Fruit fly (Drosophila melanogaster) whole organism, embryonic: ENCODE data around the gene RhoGAP19D.

Experiments
- Asciz ChIP-seq: fragments of 200-800 bp; sonication (Bioruptor generic); optimal IDR thresholded peaks from 2 replicates; lab custom pipeline; 2017; ENCODE audit warnings: missing biosample characterization, mild to moderate bottlenecking, missing genetic modification characterization, missing genetic modification reagents
- Bteb2 ChIP-seq: fragments of 200-800 bp; sonication (Bioruptor generic); optimal IDR thresholded peaks from 2 replicates; lab custom pipeline; 2016; ENCODE audit warnings: missing biosample characterization, missing genetic modification characterization
- CG10267 ChIP-seq: fragments of 200-800 bp; sonication (Bioruptor generic); optimal IDR thresholded peaks from 2 replicates; lab custom pipeline; 2018; ENCODE audit warnings: missing biosample characterization, mild to moderate bottlenecking, missing genetic modification characterization, moderate library complexity
- CG10565 ChIP-seq: fragments of 200-800 bp; sonication (Bioruptor generic); optimal IDR thresholded peaks from 3 replicates; lab custom pipeline; 2016; ENCODE audit warnings: missing biosample characterization, mild to moderate bottlenecking, missing genetic modification characterization
- CG11247 ChIP-seq: fragments of 200-800 bp; sonication (Bioruptor generic); IDR thresholded peaks from 2 replicates; pipeline ENCODE4 v1.3.6; 2022; ENCODE audit warnings: missing biosample characterization, missing genetic modification characterization
- CG11398 ChIP-seq: fragments of 200-800 bp; sonication (Bioruptor generic); optimal IDR thresholded peaks from 2 replicates; lab custom pipeline; 2016; ENCODE audit warnings: missing biosample characterization, missing genetic modification characterization
- CG11560 ChIP-seq: fragments of 200-800 bp; sonication (Bioruptor generic); IDR thresholded peaks from 3 replicates; pipeline ENCODE4 v1.3.6; 2022; ENCODE audit warnings: missing biosample characterization, missing genetic modification characterization
- CG12769 ChIP-seq: fragments of 200-800 bp; sonication (Bioruptor generic); optimal IDR thresholded peaks from 2 replicates; lab custom pipeline; 2019; ENCODE audit warnings: missing biosample characterization, mild to moderate bottlenecking, missing genetic modification characterization, moderate library complexity
- CG14050 ChIP-seq: fragments of 200-800 bp; sonication (Bioruptor generic); IDR thresholded peaks from 3 replicates; pipeline ENCODE4 v1.3.6; 2022; ENCODE audit warnings: missing biosample characterization, missing genetic modification characterization
- CG14710 ChIP-seq: fragments of 200-800 bp; sonication (Bioruptor generic); optimal IDR thresholded peaks from 3 replicates; lab custom pipeline; 2019; ENCODE audit warnings: missing biosample characterization, mild to moderate bottlenecking, missing genetic modification characterization, moderate library complexity
- CG17612 ChIP-seq: fragments of 200-800 bp; sonication (Bioruptor generic); IDR thresholded peaks from 2 replicates; pipeline ENCODE4 v1.3.6; 2022; ENCODE audit warnings: missing biosample characterization, missing genetic modification characterization
- CG17802 ChIP-seq: fragments of 200-800 bp; sonication (Bioruptor generic); optimal IDR thresholded peaks from 2 replicates; lab custom pipeline; 2018; ENCODE audit warnings: missing biosample characterization, mild to moderate bottlenecking, missing genetic modification characterization, moderate library complexity
- CG18011 ChIP-seq: fragments of 200-800 bp; sonication (Bioruptor generic); optimal IDR thresholded peaks from 2 replicates; lab custom pipeline; 2017; ENCODE audit warnings: missing biosample characterization, missing genetic modification characterization, mild to moderate bottlenecking, moderate library complexity, missing genotype
- CG3726 ChIP-seq: fragments of 200-800 bp; sonication (Bioruptor generic); IDR thresholded peaks from 3 replicates; pipeline ENCODE4, ENCODE4 v1.3.6; 2022; ENCODE audit warnings: missing biosample characterization, missing genetic modification characterization
- CG4328 ChIP-seq: fragments of 200-800 bp; sonication (Bioruptor generic); optimal IDR thresholded peaks from 3 replicates; lab custom pipeline; 2017; ENCODE audit warnings: missing biosample characterization, missing genetic modification reagents, missing genetic modification characterization
- CG5180 ChIP-seq: fragments of 200-800 bp; sonication (Bioruptor generic); optimal IDR thresholded peaks from 3 replicates; lab custom pipeline; 2017; ENCODE audit warnings: missing biosample characterization, missing genetic modification characterization, mild to moderate bottlenecking, moderate library complexity, missing genetic modification reagents
- CG5245 ChIP-seq: fragments of 200-800 bp; sonication (Bioruptor generic); optimal IDR thresholded peaks from 3 replicates; lab custom pipeline; 2016; ENCODE audit warnings: missing biosample characterization, missing genetic modification characterization
- CG6175 ChIP-seq: fragments of 200-800 bp; sonication (Bioruptor generic); IDR thresholded peaks from 3 replicates; pipeline ENCODE4 v1.3.6; 2022; ENCODE audit warnings: missing biosample characterization, missing genetic modification characterization
- CG6854 ChIP-seq: fragments of 200-800 bp; sonication (Bioruptor generic); optimal IDR thresholded peaks from 3 replicates; lab custom pipeline; 2017; ENCODE audit warnings: missing biosample characterization, mild to moderate bottlenecking, missing genetic modification characterization
- Deaf1 ChIP-seq: fragments of 200-800 bp; optimal IDR thresholded peaks from 3 replicates; lab custom pipeline; 2019; ENCODE audit warnings: missing biosample characterization, mild to moderate bottlenecking, missing genetic modification characterization, moderate library complexity
- Doc3 ChIP-seq: fragments of 200-800 bp; sonication (Bioruptor generic); IDR thresholded peaks from 3 replicates; pipeline ENCODE4 v1.3.6; 2022; ENCODE audit warnings: missing biosample characterization, missing genetic modification characterization; ENCODE audit not compliant: partially characterized antibody
- H15 ChIP-seq: fragments of 200-800 bp; sonication (Bioruptor generic); IDR thresholded peaks from 3 replicates; pipeline ENCODE4 v1.3.6; 2022; ENCODE audit warnings: missing biosample characterization, missing genetic modification characterization
- HLH54F ChIP-seq: fragments of 200-800 bp; sonication (Bioruptor generic); optimal IDR thresholded peaks from 3 replicates; lab custom pipeline; 2016; ENCODE audit warnings: missing biosample characterization, missing genetic modification characterization
- Hr78 ChIP-seq, 2 experiments: fragments of 200-800 bp in 1 of 2; fragments of >200 bp in 1 of 2; sonication (Bioruptor generic) in 1 of 2; optimal IDR thresholded peaks; 2 replicates each; lab custom pipeline; 2017 to 2019; ENCODE audit warnings: missing biosample characterization in 2 of 2, missing genetic modification characterization in 2 of 2, mild to moderate bottlenecking in 1 of 2, moderate library complexity in 1 of 2
- Med ChIP-seq: fragments of 200-800 bp; sonication (Bioruptor generic); peaks from one replicate; lab custom pipeline; 2016; ENCODE audit warnings: missing biosample characterization, missing genetic modification characterization, mild to moderate bottlenecking, inconsistent platforms, moderate library complexity
- Tbp ChIP-seq: fragments of >200 bp; optimal IDR thresholded peaks from 2 replicates; lab custom pipeline; 2018; ENCODE audit warnings: missing biosample characterization, missing genetic modification characterization
- al ChIP-seq: fragments of 200-800 bp; sonication (Bioruptor generic); IDR thresholded peaks from 2 replicates; pipeline ENCODE4 v1.3.6; 2022; ENCODE audit warnings: missing biosample characterization, missing genetic modification characterization
- amos ChIP-seq: fragments of 200-800 bp; sonication (Bioruptor generic); IDR thresholded peaks from 2 replicates; pipeline ENCODE4 v1.3.6; 2022; ENCODE audit warnings: missing biosample characterization, missing genetic modification characterization; ENCODE audit not compliant: partially characterized antibody
- ash1 ChIP-seq: fragments of 200-800 bp; sonication (Bioruptor generic); optimal IDR thresholded peaks from 2 replicates; lab custom pipeline; 2018; ENCODE audit warnings: missing biosample characterization, mild to moderate bottlenecking, missing genetic modification characterization
- chm ChIP-seq: fragments of 200-800 bp; sonication (Bioruptor generic); IDR thresholded peaks from 2 replicates; pipeline ENCODE4 v1.3.6; 2022; ENCODE audit warnings: missing biosample characterization, missing genetic modification characterization
- ci ChIP-seq: fragments of 200-800 bp; sonication (Bioruptor generic); IDR thresholded peaks from 3 replicates; pipeline ENCODE4 v1.3.6; 2022; ENCODE audit warnings: missing biosample characterization, missing genetic modification characterization
- croc ChIP-seq: fragments of 200-800 bp; sonication (Bioruptor generic); conservative IDR thresholded peaks from 3 replicates; pipeline ENCODE4 v1.3.6; 2022; ENCODE audit warnings: missing biosample characterization, missing genetic modification characterization
- crol ChIP-seq: fragments of 200-800 bp; sonication (Bioruptor generic); IDR thresholded peaks from 2 replicates; pipeline ENCODE4 v1.3.6; 2022; ENCODE audit warnings: missing biosample characterization, missing genetic modification characterization
- dmrt11E ChIP-seq: fragments of 200-800 bp; sonication (Bioruptor generic); optimal IDR thresholded peaks from 3 replicates; lab custom pipeline; 2018; ENCODE audit warnings: missing biosample characterization, mild to moderate bottlenecking, missing genetic modification characterization, moderate library complexity
- dpn ChIP-seq, 2 experiments: fragments of 200-800 bp; sonication (Bioruptor generic); optimal IDR thresholded peaks; 3 replicates each; lab custom pipeline; 2016; ENCODE audit warnings: missing biosample characterization in 2 of 2, missing genetic modification characterization in 2 of 2
- fd96Cb ChIP-seq: fragments of 200-800 bp; sonication (Bioruptor generic); optimal IDR thresholded peaks from 2 replicates; lab custom pipeline; 2018; ENCODE audit warnings: missing biosample characterization, mild to moderate bottlenecking, missing genetic modification characterization, moderate library complexity
- gsb ChIP-seq: fragments of 200-800 bp; sonication (Bioruptor generic); IDR thresholded peaks from 2 replicates; pipeline ENCODE4 v1.3.6; 2022; ENCODE audit warnings: missing biosample characterization, missing genetic modification characterization
- her ChIP-seq: fragments of 200-800 bp; sonication (Bioruptor generic); optimal IDR thresholded peaks from 2 replicates; lab custom pipeline; 2016; ENCODE audit warnings: missing biosample characterization, missing genetic modification characterization
- hth ChIP-seq: fragments of >200 bp; optimal IDR thresholded peaks from 2 replicates; lab custom pipeline; 2017; ENCODE audit warnings: inconsistent platforms
- kni ChIP-seq: fragments of 200-800 bp; sonication (Bioruptor generic); optimal IDR thresholded peaks from 3 replicates; lab custom pipeline; 2017; ENCODE audit warnings: mild to moderate bottlenecking, missing biosample characterization, missing genetic modification reagents, missing genetic modification characterization
- knrl ChIP-seq: fragments of 200-800 bp; sonication (Bioruptor generic); IDR thresholded peaks from 3 replicates; pipeline ENCODE4 v1.3.6; 2022; ENCODE audit warnings: missing biosample characterization, missing genetic modification characterization; ENCODE audit not compliant: partially characterized antibody
- lilli ChIP-seq: fragments of 200-800 bp; sonication (Bioruptor generic); optimal IDR thresholded peaks from 3 replicates; lab custom pipeline; 2016; ENCODE audit warnings: missing biosample characterization, missing genetic modification characterization
- nau ChIP-seq: fragments of 200-800 bp; sonication (Bioruptor generic); optimal IDR thresholded peaks from 3 replicates; lab custom pipeline; 2017; ENCODE audit warnings: missing biosample characterization, mild to moderate bottlenecking, missing genetic modification characterization, missing genetic modification reagents
- pan ChIP-seq, 4 experiments: fragments of >200 bp in 3 of 4; fragments of 200-800 bp in 1 of 4; sonication (Bioruptor generic) in 1 of 4; optimal IDR thresholded peaks in 3 of 4; IDR thresholded peaks in 1 of 4; 2 replicates each; pipeline versions ENCODE4 v1.3.6 to Lab custom; 2017 to 2022; ENCODE audit warnings: missing biosample characterization in 2 of 4, missing genetic modification characterization in 2 of 4, mixed read lengths in 1 of 4
- run ChIP-seq: fragments of 200-800 bp; sonication (Bioruptor generic); optimal IDR thresholded peaks from 3 replicates; lab custom pipeline; 2018; ENCODE audit warnings: missing biosample characterization, mild to moderate bottlenecking, missing genetic modification characterization
- sd ChIP-seq: fragments of 200-800 bp; sonication (Bioruptor generic); optimal IDR thresholded peaks from 3 replicates; lab custom pipeline; 2018; ENCODE audit warnings: missing biosample characterization, mild to moderate bottlenecking, missing genetic modification characterization, moderate library complexity
- shn ChIP-seq: fragments of 200-800 bp; sonication (Bioruptor generic); optimal IDR thresholded peaks from 3 replicates; lab custom pipeline; 2016; ENCODE audit warnings: missing biosample characterization, missing genetic modification characterization
- stc ChIP-seq: fragments of 200-800 bp; sonication (Bioruptor generic); IDR thresholded peaks from 2 replicates; pipeline ENCODE4 v1.3.6; 2022; ENCODE audit warnings: missing biosample characterization, missing genetic modification characterization
- twi ChIP-seq: fragments of 200-800 bp; optimal IDR thresholded peaks from 2 replicates; lab custom pipeline; 2019; ENCODE audit warnings: missing biosample characterization, mild to moderate bottlenecking, missing genetic modification characterization, moderate library complexity

RhoGAP19D gene

DNA sequence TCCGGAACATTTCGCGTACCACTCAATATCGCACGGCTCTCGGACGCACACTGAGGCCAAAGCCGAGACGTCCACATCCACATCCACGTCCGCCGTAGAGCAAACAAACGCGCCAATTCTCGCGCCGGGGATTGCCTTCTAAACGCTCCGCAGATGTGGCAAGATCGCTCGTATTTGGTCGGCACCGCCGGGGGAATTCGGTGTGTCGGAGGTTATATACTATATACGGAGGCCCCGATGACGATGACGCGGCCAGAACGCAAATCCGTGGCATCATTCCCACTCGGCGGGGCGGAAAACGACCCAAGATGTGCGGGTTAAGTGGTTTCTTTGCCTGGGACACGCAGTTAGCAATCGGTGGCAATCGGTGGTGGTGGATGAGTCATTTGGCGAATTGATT lies 7.7 kb upstream of the RhoGAP19D start:
- TF ChIP-seq stc (GFP tag; lab: Robert Waterston, UW): no peak
- no peak for TF ChIP-seq ash1
- TF ChIP-seq CG6175: peak; percentile 75; the same call in 1 of the 3 replicates
- peak; percentile 8 for TF ChIP-seq sd
- TF ChIP-seq CG11560 (tag; lab: Robert Waterston, UW): no peak
- TF ChIP-seq kni (GFP tag; lab: Kevin White, UChicago): no peak
- 0 out of 2 replicates have a peak, but pooled peaks have one; percentile 7 for TF ChIP-seq crol (GFP tag; lab: Robert Waterston, UW)
- TF ChIP-seq Deaf1 (tag; lab: Kevin White, UChicago): peak; percentile 67
- no peak for TF ChIP-seq CG10565 (GFP tag; lab: Kevin White, UChicago)
- TF ChIP-seq CG12769 (tag; lab: Kevin White, UChicago): peak; percentile 79
- TF ChIP-seq Hr78 (GFP tag; optimal IDR thresholded peaks at IDR 0.05; lab: Kevin White, UChicago): peak in 1 of 2 experiments; percentile 69
- TF ChIP-seq Med (GFP tag; lab: Kevin White, UChicago): peak; percentile 35
- TF ChIP-seq lilli (GFP tag; lab: Kevin White, UChicago): no peak
- no peak for TF ChIP-seq hth (lab: Kevin White, UChicago)
- no peak for TF ChIP-seq CG11247 (GFP tag; lab: Robert Waterston, UW)
- no peak for TF ChIP-seq HLH54F (GFP tag; lab: Kevin White, UChicago)
- TF ChIP-seq CG11398 (GFP tag; lab: Kevin White, UChicago): no peak
- TF ChIP-seq CG10267: no peak
- TF ChIP-seq twi (tag; lab: Kevin White, UChicago): no peak
- no peak for TF ChIP-seq Doc3
- TF ChIP-seq CG6854: no peak
- TF ChIP-seq pan (optimal IDR thresholded peaks at IDR 0.05; lab: Kevin White, UChicago): no peak
- no peak for TF ChIP-seq pan (GFP tag; optimal IDR thresholded peaks at IDR 0.05 in 1 of 2, IDR thresholded peaks at IDR 0.05 in 1 of 2)

DNA sequence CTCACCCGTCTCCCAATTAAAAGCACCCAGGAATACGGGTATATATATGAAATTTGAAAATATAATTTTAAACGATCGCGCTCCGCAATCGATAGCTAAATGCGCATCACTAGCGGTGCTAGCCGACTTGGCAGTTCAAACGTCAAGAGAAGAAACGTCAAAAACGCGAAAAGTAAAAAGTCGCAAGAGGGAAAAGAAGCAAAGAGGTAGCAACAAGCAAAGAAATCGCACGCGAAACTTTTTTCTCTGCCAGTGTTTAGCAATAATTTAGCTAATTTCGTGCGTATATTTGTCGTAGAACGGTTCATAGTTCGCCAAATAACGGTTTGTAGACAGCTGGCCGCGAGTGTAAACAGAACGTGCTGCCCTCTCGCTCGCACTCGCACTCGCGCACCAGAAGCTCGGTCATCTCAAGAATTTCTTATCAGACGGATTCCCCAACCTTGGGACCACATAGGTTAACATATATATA lies 924 bp upstream of the RhoGAP19D start, which contains the start of gene CG1812:
Gene CG1812, plus strand, starts transcription at position 163 of the 472 bp plus-strand sequence.
- TF ChIP-seq dmrt11E (tag; lab: Kevin White, UChicago) (peak; percentile 17), al (GFP tag; lab: Robert Waterston, UW) (0 out of 2 replicates have a peak, but pooled peaks have one; percentile 20), CG5180 (GFP tag; lab: Kevin White, UChicago) (no peak), Bteb2 (GFP tag; lab: Kevin White, UChicago) (no peak), CG6175 (0 out of 3 replicates have a peak, but pooled peaks have one; percentile 16), Asciz (GFP tag; lab: Kevin White, UChicago) (no peak), chm (GFP tag; lab: Robert Waterston, UW) (peak; percentile 69), CG11247 (GFP tag; lab: Robert Waterston, UW) (no peak; the same call in 1 of the 2 replicates), gsb (GFP tag; lab: Robert Waterston, UW) (no peak), CG3726 (GFP tag; lab: Robert Waterston, UW) (no peak), ash1 (no peak), run (no peak), croc (GFP tag; lab: Robert Waterston, UW) (no peak), CG14050 (GFP tag; lab: Robert Waterston, UW) (no peak; the same call in 2 of the 3 replicates), CG12769 (tag; lab: Kevin White, UChicago) (peak; percentile 58), ci (peak; percentile 60; the same call in 2 of the 3 replicates), CG17612 (GFP tag; lab: Robert Waterston, UW) (no peak), CG4328 (GFP tag; lab: Kevin White, UChicago) (no peak), her (peak; percentile 48), nau (GFP tag; lab: Kevin White, UChicago) (peak; percentile 20), amos (0 out of 2 replicates have a peak, but pooled peaks have one; percentile 7), CG14710 (tag; lab: Kevin White, UChicago) (peak; percentile 8), fd96Cb (tag; lab: Kevin White, UChicago) (peak; percentile 17), CG17802 (tag; lab: Kevin White, UChicago) (no peak), dpn (GFP tag; optimal IDR thresholded peaks at IDR 0.05; lab: Kevin White, UChicago) (peak; percentile 26 to 47), CG5245 (no peak), H15 (GFP tag; lab: Robert Waterston, UW) (peak; percentile 23; the same call in 1 of the 3 replicates), CG18011 (GFP tag; lab: Kevin White, UChicago) (peak; percentile 22), Tbp (GFP tag; lab: Kevin White, UChicago) (no peak), knrl (GFP tag; lab: Robert Waterston, UW) (no peak), shn (GFP tag; lab: Kevin White, UChicago) (peak; percentile 60)
